Worm (Caenorhabditis elegans): ENCODE results near the gene glr-1.

The glr-1 gene

DNA sequence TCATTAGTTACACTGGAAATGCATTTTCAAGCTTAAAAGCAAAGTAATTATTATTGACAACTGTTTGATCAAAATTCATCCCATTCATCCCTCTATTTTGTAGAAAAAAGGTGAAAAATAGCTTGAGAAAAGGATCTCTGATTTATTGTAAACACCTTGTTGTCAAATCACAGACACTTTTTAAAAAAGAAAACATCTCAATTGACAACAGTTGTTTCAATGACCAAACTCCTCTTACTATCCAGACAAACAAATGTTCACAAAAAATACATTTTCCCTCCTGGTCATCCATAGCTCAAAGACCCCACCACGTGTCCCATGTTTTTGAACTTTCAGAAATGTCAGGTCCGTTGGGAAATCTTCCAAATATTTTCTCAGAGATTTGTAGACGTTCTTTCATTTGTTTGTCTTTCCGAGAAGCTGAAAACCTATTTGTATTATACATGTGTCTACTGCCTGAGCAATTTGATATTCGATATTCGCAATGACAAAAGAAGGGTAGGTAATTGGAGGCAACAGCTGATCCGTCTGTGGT, 53.7 kb downstream of the glr-1 start, which contains the start of gene trp-1:
Gene trp-1 (plus strand): TSS at position 485 of the 535 bp plus-strand sequence.
- TF ChIP-seq nhr-20 (tag; optimal IDR thresholded peaks at IDR 0.05) = no peak
- TF ChIP-seq efl-1 (optimal IDR thresholded peaks at IDR 0.05) = no peak
- peak in 1 of 2 experiments; percentile 26 for TF ChIP-seq efl-1 (GFP tag; optimal IDR thresholded peaks at IDR 0.05 in 1 of 2)

Data from whole organism, L1 larva.